Fruit fly (Drosophila melanogaster) whole organism, embryonic: Measurements from ENCODE around the gene CG43760.

Experiments used
- Asciz ChIP-seq: fragments of 200-800 bp; sonication (Bioruptor generic); optimal IDR thresholded peaks from 2 replicates; lab custom pipeline; 2017; ENCODE audit warnings: missing biosample characterization, mild to moderate bottlenecking, missing genetic modification characterization, missing genetic modification reagents
- Atf3 ChIP-seq: fragments of 200-800 bp; sonication (Bioruptor generic); optimal IDR thresholded peaks from 3 replicates; lab custom pipeline; 2016; ENCODE audit warnings: missing biosample characterization, missing genetic modification characterization
- Blimp-1 ChIP-seq: fragments of 200-800 bp; sonication (Bioruptor generic); optimal IDR thresholded peaks from 3 replicates; lab custom pipeline; 2018; ENCODE audit warnings: missing biosample characterization, missing genetic modification characterization, mild to moderate bottlenecking, moderate library complexity, missing genetic modification reagents
- CG10209 ChIP-seq: fragments of 200-800 bp; sonication (Bioruptor generic); optimal IDR thresholded peaks from 3 replicates; lab custom pipeline; 2017; ENCODE audit warnings: missing biosample characterization, mild to moderate bottlenecking, missing genetic modification characterization, missing genetic modification reagents
- CG1024 ChIP-seq: fragments of 200-800 bp; sonication (Bioruptor generic); IDR thresholded peaks from 2 replicates; pipeline ENCODE4 v1.3.6; 2022; ENCODE audit warnings: missing biosample characterization, missing genetic modification characterization
- CG10274 ChIP-seq: fragments of 200-800 bp; sonication (Bioruptor generic); optimal IDR thresholded peaks from 3 replicates; lab custom pipeline; 2017; ENCODE audit warnings: missing biosample characterization, mild to moderate bottlenecking, missing genetic modification characterization
- CG11247 ChIP-seq: fragments of 200-800 bp; sonication (Bioruptor generic); IDR thresholded peaks from 2 replicates; pipeline ENCODE4 v1.3.6; 2022; ENCODE audit warnings: missing biosample characterization, missing genetic modification characterization
- CG12659 ChIP-seq: fragments of 200-800 bp; sonication (Bioruptor generic); optimal IDR thresholded peaks from 3 replicates; lab custom pipeline; 2017; ENCODE audit warnings: mild to moderate bottlenecking, missing biosample characterization, missing genetic modification reagents, missing genetic modification characterization
- CG13287 ChIP-seq: fragments of 200-800 bp; sonication (Bioruptor generic); IDR thresholded peaks from 2 replicates; pipeline ENCODE4 v1.3.6; 2022; ENCODE audit warnings: missing biosample characterization, missing genetic modification characterization; ENCODE audit not compliant: partially characterized antibody
- CG13296 ChIP-seq: fragments of 200-800 bp; sonication (Bioruptor generic); optimal IDR thresholded peaks from 3 replicates; lab custom pipeline; 2018; ENCODE audit warnings: missing biosample characterization, mild to moderate bottlenecking, missing genetic modification characterization
- CG17802 ChIP-seq: fragments of 200-800 bp; sonication (Bioruptor generic); optimal IDR thresholded peaks from 2 replicates; lab custom pipeline; 2018; ENCODE audit warnings: missing biosample characterization, mild to moderate bottlenecking, missing genetic modification characterization, moderate library complexity
- CG17829 ChIP-seq: fragments of 200-800 bp; optimal IDR thresholded peaks from 2 replicates; lab custom pipeline; 2019; ENCODE audit warnings: missing biosample characterization, mild to moderate bottlenecking, missing genetic modification characterization, moderate library complexity
- CG1792 ChIP-seq: fragments of 200-800 bp; sonication (Bioruptor generic); optimal IDR thresholded peaks from 2 replicates; lab custom pipeline; 2016; ENCODE audit warnings: missing biosample characterization, missing genetic modification characterization
- CG18262 ChIP-seq: fragments of 200-800 bp; optimal IDR thresholded peaks from 3 replicates; lab custom pipeline; 2019; ENCODE audit warnings: missing biosample characterization, mild to moderate bottlenecking, missing genetic modification characterization, moderate library complexity
- CG18764 ChIP-seq: fragments of 200-800 bp; sonication (Bioruptor generic); optimal IDR thresholded peaks from 3 replicates; lab custom pipeline; 2016; ENCODE audit warnings: missing biosample characterization, missing genetic modification characterization
- CG2202 ChIP-seq: fragments of 200-800 bp; sonication (Bioruptor generic); optimal IDR thresholded peaks from 2 replicates; lab custom pipeline; 2018; ENCODE audit warnings: missing biosample characterization, mild to moderate bottlenecking, missing genetic modification characterization
- CG33557 ChIP-seq: fragments of 200-800 bp; sonication (Bioruptor generic); optimal IDR thresholded peaks from 2 replicates; lab custom pipeline; 2019; ENCODE audit warnings: missing biosample characterization, mild to moderate bottlenecking, missing genetic modification characterization, moderate library complexity
- CG4820 ChIP-seq: fragments of 200-800 bp; sonication (Bioruptor generic); optimal IDR thresholded peaks from 3 replicates; lab custom pipeline; 2016; ENCODE audit warnings: missing biosample characterization, missing genetic modification characterization
- CG5245 ChIP-seq: fragments of 200-800 bp; sonication (Bioruptor generic); optimal IDR thresholded peaks from 3 replicates; lab custom pipeline; 2016; ENCODE audit warnings: missing biosample characterization, missing genetic modification characterization
- CG7928 ChIP-seq: fragments of 200-800 bp; sonication (Bioruptor generic); optimal IDR thresholded peaks from 2 replicates; lab custom pipeline; 2017; ENCODE audit warnings: missing biosample characterization, mild to moderate bottlenecking, missing genetic modification characterization
- CG8089 ChIP-seq: fragments of 200-800 bp; sonication (Bioruptor generic); optimal IDR thresholded peaks from 3 replicates; lab custom pipeline; 2016; ENCODE audit warnings: missing biosample characterization, missing genetic modification characterization
- CG9437 ChIP-seq: fragments of 200-800 bp; sonication (Bioruptor generic); optimal IDR thresholded peaks from 2 replicates; lab custom pipeline; 2018; ENCODE audit warnings: missing biosample characterization, mild to moderate bottlenecking, missing genetic modification characterization
- D19B ChIP-seq: fragments of 200-800 bp; sonication (Bioruptor generic); optimal IDR thresholded peaks from 2 replicates; lab custom pipeline; 2017; ENCODE audit warnings: missing biosample characterization, mild to moderate bottlenecking, missing genetic modification characterization
- Deaf1 ChIP-seq: fragments of 200-800 bp; optimal IDR thresholded peaks from 3 replicates; lab custom pipeline; 2019; ENCODE audit warnings: missing biosample characterization, mild to moderate bottlenecking, missing genetic modification characterization, moderate library complexity
- Dip3 ChIP-seq: fragments of 200-800 bp; sonication (Bioruptor generic); optimal IDR thresholded peaks from 3 replicates; lab custom pipeline; 2016; ENCODE audit warnings: missing biosample characterization, missing genetic modification characterization
- Elba2 ChIP-seq: fragments of 200-800 bp; sonication (Bioruptor generic); optimal IDR thresholded peaks from 3 replicates; lab custom pipeline; 2016; ENCODE audit warnings: missing biosample characterization, missing genetic modification characterization
- Hand ChIP-seq: fragments of 200-800 bp; sonication (Bioruptor generic); optimal IDR thresholded peaks from 2 replicates; lab custom pipeline; 2017; ENCODE audit warnings: mild to moderate bottlenecking, missing biosample characterization, missing genetic modification reagents, missing genetic modification characterization
- Hmx ChIP-seq: fragments of 200-800 bp; sonication (Bioruptor generic); optimal IDR thresholded peaks from 2 replicates; lab custom pipeline; 2016; ENCODE audit warnings: missing biosample characterization, missing genetic modification characterization
- Hsf ChIP-seq: fragments of 200-800 bp; sonication (Bioruptor generic); optimal IDR thresholded peaks from 3 replicates; lab custom pipeline; 2016; ENCODE audit warnings: missing biosample characterization, missing genetic modification characterization
- Med ChIP-seq: fragments of 200-800 bp; sonication (Bioruptor generic); peaks from one replicate; lab custom pipeline; 2016; ENCODE audit warnings: missing biosample characterization, missing genetic modification characterization, mild to moderate bottlenecking, inconsistent platforms, moderate library complexity
- Mrtf ChIP-seq: fragments of 200-800 bp; sonication (Bioruptor generic); IDR thresholded peaks from 3 replicates; pipeline ENCODE4 v1.3.6; 2022; ENCODE audit warnings: missing biosample characterization, missing genetic modification characterization
- Oaz ChIP-seq: fragments of 200-800 bp; sonication (Bioruptor generic); IDR thresholded peaks from 2 replicates; pipeline ENCODE4 v1.3.6; 2022; ENCODE audit warnings: missing biosample characterization, missing genetic modification characterization
- PHDP ChIP-seq: fragments of 200-800 bp; sonication (Bioruptor generic); optimal IDR thresholded peaks from 3 replicates; lab custom pipeline; 2018; ENCODE audit warnings: missing biosample characterization, mild to moderate bottlenecking, missing genetic modification characterization, moderate library complexity
- Ptx1 ChIP-seq: fragments of 200-800 bp; sonication (Bioruptor generic); IDR thresholded peaks from 2 replicates; pipeline ENCODE4 v1.3.6; 2022; ENCODE audit warnings: missing biosample characterization, missing genetic modification characterization
- Sry-δ ChIP-seq: fragments of 200-800 bp; sonication (Bioruptor generic); optimal IDR thresholded peaks from 2 replicates; lab custom pipeline; 2016; ENCODE audit warnings: missing biosample characterization, missing genetic modification characterization
- az2 ChIP-seq: fragments of 200-800 bp; sonication (Bioruptor generic); optimal IDR thresholded peaks from 3 replicates; lab custom pipeline; 2016; ENCODE audit warnings: missing biosample characterization, missing genetic modification characterization
- cad ChIP-seq: fragments of >200 bp; optimal IDR thresholded peaks from 2 replicates; lab custom pipeline; 2017; ENCODE audit warnings: missing biosample characterization, missing genetic modification characterization
- corto ChIP-seq: fragments of 200-800 bp; sonication (Bioruptor generic); optimal IDR thresholded peaks from 2 replicates; lab custom pipeline; 2016; ENCODE audit warnings: missing biosample characterization, mild to moderate bottlenecking, missing genetic modification characterization, moderate library complexity
- dimm ChIP-seq: fragments of 200-800 bp; sonication (Bioruptor generic); IDR thresholded peaks from 2 replicates; pipeline ENCODE4 v1.3.6; 2022; ENCODE audit warnings: missing biosample characterization, missing genetic modification characterization
- emc ChIP-seq: fragments of 200-800 bp; sonication (Bioruptor generic); optimal IDR thresholded peaks from 2 replicates; lab custom pipeline; 2016; ENCODE audit warnings: missing biosample characterization, missing genetic modification characterization
- exex ChIP-seq: fragments of 200-800 bp; sonication (Bioruptor generic); optimal IDR thresholded peaks from 4 replicates; lab custom pipeline; 2018; ENCODE audit warnings: missing biosample characterization, mild to moderate bottlenecking, missing genetic modification characterization, moderate library complexity
- fd3F ChIP-seq: fragments of 200-800 bp; sonication (Bioruptor generic); optimal IDR thresholded peaks from 2 replicates; lab custom pipeline; 2018; ENCODE audit warnings: missing biosample characterization, mild to moderate bottlenecking, missing genetic modification characterization, moderate library complexity
- gce ChIP-seq: fragments of 200-800 bp; sonication (Bioruptor generic); IDR thresholded peaks from 3 replicates; pipeline ENCODE4 v1.3.6; 2022; ENCODE audit warnings: missing biosample characterization, missing genetic modification characterization
- hkb ChIP-seq, 2 experiments: fragments of 200-800 bp in 1 of 2; fragments of >200 bp in 1 of 2; sonication (Bioruptor generic) in 1 of 2; IDR thresholded peaks in 1 of 2; optimal IDR thresholded peaks in 1 of 2; 2 replicates each; pipeline versions ENCODE4 v1.3.6 to Lab custom; 2017 to 2022; ENCODE audit warnings: missing biosample characterization in 1 of 2, missing genetic modification characterization in 1 of 2
- lilli ChIP-seq: fragments of 200-800 bp; sonication (Bioruptor generic); optimal IDR thresholded peaks from 3 replicates; lab custom pipeline; 2016; ENCODE audit warnings: missing biosample characterization, missing genetic modification characterization
- pros ChIP-seq: fragments of 200-800 bp; sonication (Bioruptor generic); optimal IDR thresholded peaks from 3 replicates; lab custom pipeline; 2019; ENCODE audit warnings: missing biosample characterization, mild to moderate bottlenecking, missing genetic modification characterization, moderate library complexity
- sens-2 ChIP-seq: fragments of 200-800 bp; sonication (Bioruptor generic); IDR thresholded peaks from 2 replicates; pipeline ENCODE4 v1.3.6; 2022; ENCODE audit warnings: missing biosample characterization, missing genetic modification characterization
- stwl ChIP-seq: fragments of 200-800 bp; sonication (Bioruptor generic); optimal IDR thresholded peaks from 3 replicates; lab custom pipeline; 2018; ENCODE audit warnings: missing biosample characterization, mild to moderate bottlenecking, missing genetic modification characterization, moderate library complexity
- tap ChIP-seq: fragments of 200-800 bp; optimal IDR thresholded peaks from 3 replicates; lab custom pipeline; 2019; ENCODE audit warnings: missing biosample characterization, mild to moderate bottlenecking, missing genetic modification characterization, moderate library complexity
- trem ChIP-seq: fragments of 200-800 bp; optimal IDR thresholded peaks from 3 replicates; lab custom pipeline; 2019; ENCODE audit warnings: missing biosample characterization, mild to moderate bottlenecking, missing genetic modification characterization, moderate library complexity
- unpg ChIP-seq: fragments of 200-800 bp; sonication (Bioruptor generic); optimal IDR thresholded peaks from 3 replicates; lab custom pipeline; 2018; ENCODE audit warnings: missing biosample characterization, mild to moderate bottlenecking, missing genetic modification characterization, moderate library complexity

CG43760 gene

DNA sequence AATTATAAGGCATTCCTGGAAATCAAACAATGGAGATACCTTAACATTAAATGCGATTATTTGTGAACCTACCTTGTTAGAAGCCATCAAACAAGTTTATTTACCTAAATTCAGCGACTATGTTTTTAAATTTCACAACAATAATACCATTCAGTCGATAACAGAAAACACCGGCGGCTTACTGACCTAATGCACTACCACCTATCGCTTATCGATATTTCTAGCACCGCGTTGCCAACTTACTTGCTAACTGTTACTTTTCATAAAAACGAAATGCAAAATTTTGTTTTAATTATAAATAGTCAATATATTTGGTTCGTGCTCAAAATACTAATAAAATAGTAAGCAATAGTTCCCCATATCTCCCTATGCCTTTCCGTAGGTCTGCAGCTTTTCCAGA is 5.7 kb downstream of the CG43760 start, which contains the start of gene Ku80 (continued):
- TF ChIP-seq Asciz (GFP tag; lab: Kevin White, UChicago) = no peak
- TF ChIP-seq corto = no peak
- peak; percentile 79 for TF ChIP-seq CG13287 (GFP tag; lab: Robert Waterston, UW)
- no peak for TF ChIP-seq CG17802 (tag; lab: Kevin White, UChicago)
- TF ChIP-seq unpg (GFP tag; lab: Kevin White, UChicago) = no peak
- TF ChIP-seq Oaz = no peak
- TF ChIP-seq CG33557 (GFP tag; lab: Kevin White, UChicago) = no peak
- TF ChIP-seq exex (tag; lab: Kevin White, UChicago) = no peak
- no peak for TF ChIP-seq CG1024 (GFP tag; lab: Robert Waterston, UW)
- peak; percentile 67 for TF ChIP-seq Sry-δ
- TF ChIP-seq CG10209 (GFP tag; lab: Kevin White, UChicago) = no peak
- no peak for TF ChIP-seq Deaf1 (tag; lab: Kevin White, UChicago)
- no peak for TF ChIP-seq Elba2
- no peak for TF ChIP-seq CG4820 (GFP tag; lab: Kevin White, UChicago)
- TF ChIP-seq CG7928 (GFP tag; lab: Kevin White, UChicago) = no peak
- TF ChIP-seq pros (GFP tag; lab: Kevin White, UChicago) = no peak
- TF ChIP-seq CG8089 (GFP tag; lab: Kevin White, UChicago) = no peak
- no peak for TF ChIP-seq gce (GFP tag; lab: Robert Waterston, UW)
- TF ChIP-seq CG10274 (GFP tag; lab: Kevin White, UChicago) = no peak
- no peak for TF ChIP-seq emc
- no peak for TF ChIP-seq sens-2 (GFP tag; lab: Robert Waterston, UW)
- TF ChIP-seq Hmx = no peak
- TF ChIP-seq CG18764 (GFP tag; lab: Kevin White, UChicago) = no peak
- TF ChIP-seq CG9437 (GFP tag; lab: Kevin White, UChicago) = no peak
- TF ChIP-seq tap (tag; lab: Kevin White, UChicago) = no peak
- no peak for TF ChIP-seq fd3F (GFP tag; lab: Kevin White, UChicago)
- TF ChIP-seq cad = no peak
- no peak for TF ChIP-seq hkb (optimal IDR thresholded peaks at IDR 0.05; lab: Kevin White, UChicago)
- no peak for TF ChIP-seq hkb (GFP tag; IDR thresholded peaks at IDR 0.05; lab: Robert Waterston, UW)
- TF ChIP-seq Blimp-1 = no peak
- no peak for TF ChIP-seq CG17829 (tag; lab: Kevin White, UChicago)
- no peak for TF ChIP-seq CG2202 (tag; lab: Kevin White, UChicago)
- TF ChIP-seq PHDP = no peak
- no peak for TF ChIP-seq CG12659 (GFP tag; lab: Kevin White, UChicago)
- no peak for TF ChIP-seq az2 (GFP tag; lab: Kevin White, UChicago)
- TF ChIP-seq lilli (GFP tag; lab: Kevin White, UChicago) = no peak
- no peak for TF ChIP-seq Hand (GFP tag; lab: Kevin White, UChicago)
- TF ChIP-seq Atf3 = no peak
- TF ChIP-seq CG1792 = no peak
- TF ChIP-seq stwl = peak; percentile 95
- TF ChIP-seq Ptx1 (GFP tag; lab: Robert Waterston, UW) = no peak
- TF ChIP-seq CG13296 (GFP tag; lab: Kevin White, UChicago) = no peak
- no peak for TF ChIP-seq CG11247 (GFP tag; lab: Robert Waterston, UW)
- TF ChIP-seq D19B (GFP tag; lab: Kevin White, UChicago) = no peak
- no peak for TF ChIP-seq CG5245 (GFP tag; lab: Kevin White, UChicago)
- TF ChIP-seq CG18262 (tag; lab: Kevin White, UChicago) = no peak
- no peak for TF ChIP-seq Dip3 (GFP tag; lab: Kevin White, UChicago)
- peak; percentile 17 for TF ChIP-seq trem (tag; lab: Kevin White, UChicago)
- no peak for TF ChIP-seq dimm (GFP tag; lab: Robert Waterston, UW)
- TF ChIP-seq Mrtf = no peak
- TF ChIP-seq Hsf (GFP tag; lab: Kevin White, UChicago) = no peak
- TF ChIP-seq Med = no peak
